Worm (Caenorhabditis elegans) whole organism, late embryonic: ENCODE measurements around the gene B0393.9.

Source experiments
- C38D4.7 ChIP-seq: fragments of 200-800 bp; sonication (Bioruptor generic); optimal IDR thresholded peaks from 2 replicates; lab custom pipeline; 2018; ENCODE audit warnings: mild to moderate bottlenecking, missing genetic modification characterization, moderate library complexity, missing compliant biosample characterization
- K09A11.1 ChIP-seq: sonication (generic microtip); optimal IDR thresholded peaks from 2 replicates; lab custom pipeline; 2017; ENCODE audit warnings: antibody characterized with exemption, mild to moderate bottlenecking, missing genetic modification characterization, missing compliant biosample characterization; ENCODE audit not compliant: insufficient read depth
- T23F11.4 ChIP-seq: fragments of 200-800 bp; sonication (Bioruptor generic); optimal IDR thresholded peaks from 2 replicates; lab custom pipeline; 2018; ENCODE audit warnings: mild to moderate bottlenecking, missing genetic modification characterization, missing compliant biosample characterization
- ama-1 ChIP-seq: fragments of 150-350 bp; optimal IDR thresholded peaks from 2 replicates; lab custom pipeline; 2014
- ceh-14 ChIP-seq: sonication (generic microtip); optimal IDR thresholded peaks from 2 replicates; lab custom pipeline; 2016; ENCODE audit warnings: missing genotype, missing genetic modification characterization, missing compliant biosample characterization
- ceh-18 ChIP-seq: sonication (generic microtip); optimal IDR thresholded peaks from 2 replicates; lab custom pipeline; 2016; ENCODE audit warnings: missing genetic modification characterization, missing compliant biosample characterization
- ceh-19 ChIP-seq: fragments of 200-800 bp; sonication (Bioruptor generic); optimal IDR thresholded peaks from 2 replicates; lab custom pipeline; 2018; ENCODE audit warnings: mild to moderate bottlenecking, missing genetic modification characterization, missing compliant biosample characterization
- ceh-2 ChIP-seq: sonication (generic microtip); optimal IDR thresholded peaks from 2 replicates; lab custom pipeline; 2016; ENCODE audit warnings: missing genotype, missing genetic modification characterization, missing compliant biosample characterization
- ceh-31 ChIP-seq: sonication (generic microtip); optimal IDR thresholded peaks from 2 replicates; lab custom pipeline; 2016; ENCODE audit warnings: missing genetic modification characterization, missing compliant biosample characterization
- ceh-45 ChIP-seq: fragments of 200-800 bp; sonication (Bioruptor generic); IDR thresholded peaks from 2 replicates; pipeline ENCODE4 v1.3.6; 2022; ENCODE audit warnings: missing genetic modification reagents, missing genetic modification characterization, missing compliant biosample characterization
- elt-2 ChIP-seq: sonication (generic microtip); optimal IDR thresholded peaks from 2 replicates; lab custom pipeline; 2016; ENCODE audit warnings: missing genetic modification reagents, missing genetic modification characterization, missing compliant biosample characterization
- fax-1 ChIP-seq: sonication (generic microtip); optimal IDR thresholded peaks from 2 replicates; lab custom pipeline; 2016; ENCODE audit warnings: missing genotype, missing genetic modification characterization, missing compliant biosample characterization
- fkh-6 ChIP-seq: sonication (generic microtip); optimal IDR thresholded peaks from 2 replicates; lab custom pipeline; 2016; ENCODE audit warnings: missing genetic modification characterization, missing compliant biosample characterization
- gmeb-2 ChIP-seq: sonication (generic microtip); optimal IDR thresholded peaks from 2 replicates; lab custom pipeline; 2016; ENCODE audit warnings: missing genetic modification characterization, inconsistent platforms, missing compliant biosample characterization
- hlh-8 ChIP-seq: sonication (generic microtip); optimal IDR thresholded peaks from 2 replicates; lab custom pipeline; 2016; ENCODE audit warnings: missing genotype, missing genetic modification characterization, missing compliant biosample characterization
- odd-2 ChIP-seq: sonication (generic microtip); optimal IDR thresholded peaks from 2 replicates; lab custom pipeline; 2017; ENCODE audit warnings: antibody characterized with exemption, mild to moderate bottlenecking, missing genetic modification characterization, missing compliant biosample characterization
- pha-2 ChIP-seq: sonication (generic microtip); optimal IDR thresholded peaks from 2 replicates; lab custom pipeline; 2017; ENCODE audit warnings: mild to moderate bottlenecking, missing genetic modification characterization, missing compliant biosample characterization
- pha-4 ChIP-seq: fragments of 150-350 bp; optimal IDR thresholded peaks from 2 replicates; lab custom pipeline; 2018; ENCODE audit warnings: missing biosample characterization, missing genetic modification reagents, missing genetic modification characterization
- pqm-1 ChIP-seq: sonication (generic microtip); optimal IDR thresholded peaks from 2 replicates; lab custom pipeline; 2016; ENCODE audit warnings: missing genetic modification characterization, missing compliant biosample characterization
- pros-1 ChIP-seq: fragments of 150-350 bp; optimal IDR thresholded peaks from 2 replicates; lab custom pipeline; 2014; ENCODE audit warnings: missing biosample characterization, missing genetic modification reagents, missing genetic modification characterization
- sdc-2 ChIP-seq: sonication (generic microtip); optimal IDR thresholded peaks from 2 replicates; lab custom pipeline; 2016; ENCODE audit warnings: missing genotype, missing genetic modification characterization, missing compliant biosample characterization
- sox-2 ChIP-seq: fragments of 200-800 bp; sonication (Bioruptor generic); IDR thresholded peaks from 2 replicates; pipeline ENCODE4 v1.3.6; 2022; ENCODE audit warnings: missing genetic modification reagents, missing genetic modification characterization, missing compliant biosample characterization
- tbx-2 ChIP-seq: sonication (generic microtip); optimal IDR thresholded peaks from 2 replicates; lab custom pipeline; 2016; ENCODE audit warnings: missing genetic modification characterization, missing compliant biosample characterization
- tbx-7 ChIP-seq: sonication (generic microtip); optimal IDR thresholded peaks from 2 replicates; lab custom pipeline; 2016; ENCODE audit warnings: missing genotype, missing genetic modification characterization, missing compliant biosample characterization
- ttx-3 ChIP-seq: sonication (generic microtip); optimal IDR thresholded peaks from 2 replicates; lab custom pipeline; 2016; ENCODE audit warnings: missing genetic modification reagents, missing genetic modification characterization, missing compliant biosample characterization
- unc-3 ChIP-seq, 2 experiments: fragments of 200-800 bp in 1 of 2; sonication (Bioruptor generic) in 1 of 2; sonication (generic microtip) in 1 of 2; conservative IDR thresholded peaks in 1 of 2; optimal IDR thresholded peaks in 1 of 2; 2 replicates each; pipeline versions ENCODE4 v1.3.6 to Lab custom; 2016 to 2022; ENCODE audit warnings: missing compliant biosample characterization in 2 of 2, missing genetic modification characterization in 2 of 2, missing genetic modification reagents in 1 of 2
- unc-42 ChIP-seq: sonication (generic microtip); optimal IDR thresholded peaks from 2 replicates; lab custom pipeline; 2016; ENCODE audit warnings: missing genotype, missing genetic modification characterization, missing compliant biosample characterization
- unc-55 ChIP-seq: sonication (generic microtip); optimal IDR thresholded peaks from 2 replicates; lab custom pipeline; 2017; ENCODE audit warnings: missing biosample characterization, missing genetic modification reagents, missing genetic modification characterization
- unc-86 ChIP-seq: sonication (generic microtip); optimal IDR thresholded peaks from 2 replicates; lab custom pipeline; 2016; ENCODE audit warnings: missing genetic modification characterization, missing compliant biosample characterization

Gene B0393.9

ce11 chrIII:4735443-4735842, 44.5 kb downstream of the B0393.9 start, which contains the start of gene F17C8.7:
Gene F17C8.7, plus strand, starts transcription at chrIII:4735743.
- TF ChIP-seq sdc-2 (tag; lab: Kevin White, UChicago) (no peak), ama-1 (lab: Kevin White, UChicago) (no peak), pha-4 (tag; lab: Kevin White, UChicago) (no peak), ceh-31 (tag; lab: Kevin White, UChicago) (no peak), fkh-6 (tag; lab: Kevin White, UChicago) (no peak), tbx-2 (tag; lab: Kevin White, UChicago) (no peak), unc-3 (GFP tag; conservative IDR thresholded peaks at IDR 0.05; lab: Robert Waterston, UW) (no peak), unc-3 (tag; optimal IDR thresholded peaks at IDR 0.05; lab: Kevin White, UChicago) (no peak), pros-1 (tag; lab: Kevin White, UChicago) (no peak), fax-1 (tag; lab: Kevin White, UChicago) (no peak)

ce11 chrIII:4734056-4734455, 45.9 kb downstream of the B0393.9 start, which contains the start of gene F17C8.9:
Gene F17C8.9, plus strand, starts transcription at chrIII:4734356.
- TF ChIP-seq pha-2 (tag; lab: Kevin White, UChicago) (no peak), hlh-8 (no peak), C38D4.7 (GFP tag; lab: Kevin White, UChicago) (no peak), ttx-3 (no peak), elt-2 (no peak), pqm-1 (no peak), ceh-14 (tag; lab: Kevin White, UChicago) (no peak), T23F11.4 (GFP tag; lab: Kevin White, UChicago) (no peak), gmeb-2 (tag; lab: Kevin White, UChicago) (no peak), odd-2 (tag; lab: Kevin White, UChicago) (no peak), sox-2 (GFP tag; lab: Robert Waterston, UW) (no peak), unc-55 (GFP tag; lab: Kevin White, UChicago) (no peak), tbx-7 (tag; lab: Kevin White, UChicago) (no peak), unc-86 (tag; lab: Kevin White, UChicago) (no peak), unc-42 (tag; lab: Kevin White, UChicago) (no peak), ceh-45 (GFP tag; lab: Robert Waterston, UW) (no peak), K09A11.1 (tag; lab: Kevin White, UChicago) (no peak), ceh-2 (no peak)
- TF ChIP-seq, all 69 proteins: peak for 0

ce11 chrIII:4731295-4731988, 48.5 kb downstream of the B0393.9 start, which contains the start of gene F17C8.3:
Gene F17C8.3, plus strand, starts transcription at chrIII:4731938.
- TF ChIP-seq ceh-18, result peak; percentile 69
- TF ChIP-seq ceh-19 (GFP tag; lab: Kevin White, UChicago), result no peak
